Fruit fly (Drosophila melanogaster) whole organism, embryonic: ENCODE results near the gene Pex3.

Source experiments
- Bdp1 ChIP-seq: fragments of 200-800 bp; sonication (Bioruptor generic); optimal IDR thresholded peaks from 3 replicates; lab custom pipeline; 2016; ENCODE audit warnings: missing biosample characterization, missing genetic modification characterization
- Bteb2 ChIP-seq: fragments of 200-800 bp; sonication (Bioruptor generic); optimal IDR thresholded peaks from 2 replicates; lab custom pipeline; 2016; ENCODE audit warnings: missing biosample characterization, missing genetic modification characterization
- CG10321 ChIP-seq: fragments of 200-800 bp; sonication (Bioruptor generic); IDR thresholded peaks from 2 replicates; pipeline ENCODE4 v1.3.6; 2022; ENCODE audit warnings: missing biosample characterization, missing genetic modification characterization
- CG11085 ChIP-seq: fragments of 200-800 bp; sonication (Bioruptor generic); IDR thresholded peaks from 2 replicates; pipeline ENCODE4 v1.3.6; 2022; ENCODE audit warnings: missing biosample characterization, missing genetic modification characterization
- CG11093 ChIP-seq: fragments of 200-800 bp; sonication (Bioruptor generic); IDR thresholded peaks from 3 replicates; pipeline ENCODE4 v1.3.6; 2022; ENCODE audit warnings: missing biosample characterization, missing genetic modification characterization
- CG12236 ChIP-seq: fragments of 200-800 bp; sonication (Bioruptor generic); optimal IDR thresholded peaks from 2 replicates; lab custom pipeline; 2016; ENCODE audit warnings: missing biosample characterization, missing genetic modification characterization
- CG13424 ChIP-seq: fragments of 200-800 bp; sonication (Bioruptor generic); optimal IDR thresholded peaks from 2 replicates; lab custom pipeline; 2019; ENCODE audit warnings: missing biosample characterization, mild to moderate bottlenecking, missing genetic modification characterization, moderate library complexity
- CG13624 ChIP-seq: fragments of 200-800 bp; sonication (Bioruptor generic); optimal IDR thresholded peaks from 2 replicates; lab custom pipeline; 2016; ENCODE audit warnings: missing biosample characterization, missing genetic modification characterization
- CG14050 ChIP-seq: fragments of 200-800 bp; sonication (Bioruptor generic); IDR thresholded peaks from 3 replicates; pipeline ENCODE4 v1.3.6; 2022; ENCODE audit warnings: missing biosample characterization, missing genetic modification characterization
- CG17361 ChIP-seq: fragments of 200-800 bp; sonication (Bioruptor generic); IDR thresholded peaks from 3 replicates; pipeline ENCODE4 v1.3.6; 2022; ENCODE audit warnings: missing biosample characterization, missing genetic modification characterization
- CG17568 ChIP-seq: fragments of 200-800 bp; sonication (Bioruptor generic); optimal IDR thresholded peaks from 2 replicates; lab custom pipeline; 2018; ENCODE audit warnings: missing biosample characterization, mild to moderate bottlenecking, missing genetic modification characterization, moderate library complexity
- CG17829 ChIP-seq: fragments of 200-800 bp; optimal IDR thresholded peaks from 2 replicates; lab custom pipeline; 2019; ENCODE audit warnings: missing biosample characterization, mild to moderate bottlenecking, missing genetic modification characterization, moderate library complexity
- CG18262 ChIP-seq: fragments of 200-800 bp; optimal IDR thresholded peaks from 3 replicates; lab custom pipeline; 2019; ENCODE audit warnings: missing biosample characterization, mild to moderate bottlenecking, missing genetic modification characterization, moderate library complexity
- CG18619 ChIP-seq: fragments of 200-800 bp; sonication (Bioruptor generic); optimal IDR thresholded peaks from 3 replicates; lab custom pipeline; 2017; ENCODE audit warnings: missing biosample characterization, mild to moderate bottlenecking, missing genetic modification characterization
- CG3065 ChIP-seq: fragments of 200-800 bp; sonication (Bioruptor generic); optimal IDR thresholded peaks from 2 replicates; lab custom pipeline; 2016; ENCODE audit warnings: missing biosample characterization, missing genetic modification characterization
- CG3847 ChIP-seq: fragments of 200-800 bp; sonication (Bioruptor generic); IDR thresholded peaks from 2 replicates; pipeline ENCODE4 v1.3.6; 2022; ENCODE audit warnings: missing biosample characterization, missing genetic modification characterization
- CG4854 ChIP-seq: fragments of 200-800 bp; sonication (Bioruptor generic); optimal IDR thresholded peaks from 2 replicates; lab custom pipeline; 2016; ENCODE audit warnings: missing biosample characterization, missing genetic modification characterization, inconsistent platforms
- CG7271 ChIP-seq: fragments of 200-800 bp; sonication (Bioruptor generic); optimal IDR thresholded peaks from 2 replicates; lab custom pipeline; 2018; ENCODE audit warnings: missing biosample characterization, mild to moderate bottlenecking, missing genetic modification characterization, moderate library complexity
- CG8478 ChIP-seq: fragments of >200 bp; optimal IDR thresholded peaks from 2 replicates; lab custom pipeline; 2018
- CG9609 ChIP-seq: fragments of 200-800 bp; sonication (Bioruptor generic); optimal IDR thresholded peaks from 3 replicates; lab custom pipeline; 2016; ENCODE audit warnings: missing biosample characterization, missing genetic modification characterization
- D19B ChIP-seq: fragments of 200-800 bp; sonication (Bioruptor generic); optimal IDR thresholded peaks from 2 replicates; lab custom pipeline; 2017; ENCODE audit warnings: missing biosample characterization, mild to moderate bottlenecking, missing genetic modification characterization
- Dfd ChIP-seq, 2 experiments: fragments of >200 bp; optimal IDR thresholded peaks; 2 replicates each; lab custom pipeline; 2017; ENCODE audit warnings: missing biosample characterization in 2 of 2, missing genetic modification characterization in 2 of 2
- Dll ChIP-seq: fragments of 200-800 bp; sonication (Bioruptor generic); IDR thresholded peaks from 4 replicates; pipeline ENCODE4 v1.3.6; 2022; ENCODE audit warnings: missing biosample characterization, missing genetic modification characterization; ENCODE audit not compliant: partially characterized antibody
- Dp ChIP-seq: fragments of 200-800 bp; sonication (Bioruptor generic); optimal IDR thresholded peaks from 2 replicates; lab custom pipeline; 2018; ENCODE audit warnings: missing biosample characterization, mild to moderate bottlenecking, missing genetic modification characterization, moderate library complexity
- Drgx ChIP-seq: fragments of 200-800 bp; sonication (Bioruptor generic); IDR thresholded peaks from 2 replicates; pipeline ENCODE4 v1.3.6; 2022; ENCODE audit warnings: missing biosample characterization, missing genetic modification characterization
- E2f2 ChIP-seq: fragments of 200-800 bp; sonication (Bioruptor generic); IDR thresholded peaks from 2 replicates; pipeline ENCODE4 v1.3.6; 2022; ENCODE audit warnings: missing biosample characterization, missing genetic modification characterization
- HLHmδ ChIP-seq: fragments of 200-800 bp; sonication (Bioruptor generic); optimal IDR thresholded peaks from 2 replicates; lab custom pipeline; 2018; ENCODE audit warnings: missing biosample characterization, mild to moderate bottlenecking, missing genetic modification characterization, moderate library complexity
- Hr51 ChIP-seq, 2 experiments: fragments of 200-800 bp; sonication (Bioruptor generic); optimal IDR thresholded peaks; 2 replicates in 1 of 2; 3 replicates in 1 of 2; lab custom pipeline; 2016 to 2018; ENCODE audit warnings: missing biosample characterization in 2 of 2, missing genetic modification characterization in 2 of 2, mild to moderate bottlenecking in 1 of 2, moderate library complexity in 1 of 2
- Mes4 ChIP-seq: fragments of 200-800 bp; sonication (Bioruptor generic); optimal IDR thresholded peaks from 2 replicates; lab custom pipeline; 2016; ENCODE audit warnings: missing biosample characterization, missing genetic modification characterization
- NK7.1 ChIP-seq: fragments of 200-800 bp; sonication (Bioruptor generic); optimal IDR thresholded peaks from 3 replicates; lab custom pipeline; 2016; ENCODE audit warnings: missing biosample characterization, missing genetic modification characterization
- ab ChIP-seq: fragments of 200-800 bp; sonication (Bioruptor generic); optimal IDR thresholded peaks from 2 replicates; lab custom pipeline; 2016; ENCODE audit warnings: missing biosample characterization, missing genetic modification characterization
- abd-A ChIP-seq: fragments of 200-800 bp; sonication (Bioruptor generic); optimal IDR thresholded peaks from 3 replicates; lab custom pipeline; 2019; ENCODE audit warnings: missing biosample characterization, mild to moderate bottlenecking, missing genetic modification characterization, moderate library complexity
- al ChIP-seq: fragments of 200-800 bp; sonication (Bioruptor generic); IDR thresholded peaks from 2 replicates; pipeline ENCODE4 v1.3.6; 2022; ENCODE audit warnings: missing biosample characterization, missing genetic modification characterization
- ash1 ChIP-seq: fragments of 200-800 bp; sonication (Bioruptor generic); optimal IDR thresholded peaks from 2 replicates; lab custom pipeline; 2018; ENCODE audit warnings: missing biosample characterization, mild to moderate bottlenecking, missing genetic modification characterization
- btn ChIP-seq: fragments of 200-800 bp; sonication (Bioruptor generic); optimal IDR thresholded peaks from 2 replicates; lab custom pipeline; 2016; ENCODE audit warnings: missing biosample characterization, missing genetic modification characterization
- cg ChIP-seq: fragments of 200-800 bp; sonication (Bioruptor generic); optimal IDR thresholded peaks from 3 replicates; lab custom pipeline; 2019; ENCODE audit warnings: missing biosample characterization, mild to moderate bottlenecking, missing genetic modification characterization, moderate library complexity
- chm ChIP-seq: fragments of 200-800 bp; sonication (Bioruptor generic); IDR thresholded peaks from 2 replicates; pipeline ENCODE4 v1.3.6; 2022; ENCODE audit warnings: missing biosample characterization, missing genetic modification characterization
- corto ChIP-seq: fragments of 200-800 bp; sonication (Bioruptor generic); optimal IDR thresholded peaks from 2 replicates; lab custom pipeline; 2016; ENCODE audit warnings: missing biosample characterization, mild to moderate bottlenecking, missing genetic modification characterization, moderate library complexity
- croc ChIP-seq: fragments of 200-800 bp; sonication (Bioruptor generic); conservative IDR thresholded peaks from 3 replicates; pipeline ENCODE4 v1.3.6; 2022; ENCODE audit warnings: missing biosample characterization, missing genetic modification characterization
- emc ChIP-seq: fragments of 200-800 bp; sonication (Bioruptor generic); optimal IDR thresholded peaks from 2 replicates; lab custom pipeline; 2016; ENCODE audit warnings: missing biosample characterization, missing genetic modification characterization
- gfzf ChIP-seq: fragments of 200-800 bp; sonication (Bioruptor generic); optimal IDR thresholded peaks from 2 replicates; lab custom pipeline; 2016; ENCODE audit warnings: missing biosample characterization, mild to moderate bottlenecking, missing genetic modification characterization, moderate library complexity
- mirr ChIP-seq: fragments of 200-800 bp; sonication (Bioruptor generic); optimal IDR thresholded peaks from 3 replicates; lab custom pipeline; 2018; ENCODE audit warnings: missing biosample characterization, mild to moderate bottlenecking, missing genetic modification characterization
- nerfin-1 ChIP-seq: fragments of 200-800 bp; sonication (Bioruptor generic); optimal IDR thresholded peaks from 3 replicates; lab custom pipeline; 2019; ENCODE audit warnings: missing biosample characterization, mild to moderate bottlenecking, missing genetic modification characterization, moderate library complexity
- peb ChIP-seq: fragments of 200-800 bp; sonication (Bioruptor generic); IDR thresholded peaks from 2 replicates; pipeline ENCODE4 v1.3.6; 2022; ENCODE audit warnings: missing biosample characterization, missing genetic modification characterization
- sens ChIP-seq: fragments of 200-800 bp; sonication (Bioruptor generic); peaks from one replicate; lab custom pipeline; 2016; ENCODE audit warnings: missing biosample characterization, missing genetic modification characterization
- so ChIP-seq: fragments of 200-800 bp; sonication (Bioruptor generic); IDR thresholded peaks from 3 replicates; pipeline ENCODE4 v1.3.6; 2022; ENCODE audit warnings: missing biosample characterization, missing genetic modification characterization
- tup ChIP-seq: fragments of 200-800 bp; sonication (Bioruptor generic); optimal IDR thresholded peaks from 2 replicates; lab custom pipeline; 2016; ENCODE audit warnings: missing biosample characterization, mild to moderate bottlenecking, missing genetic modification characterization, moderate library complexity
- tx ChIP-seq: fragments of 200-800 bp; sonication (Bioruptor generic); optimal IDR thresholded peaks from 2 replicates; lab custom pipeline; 2016; ENCODE audit warnings: missing biosample characterization, missing genetic modification characterization
- unpg ChIP-seq: fragments of 200-800 bp; sonication (Bioruptor generic); optimal IDR thresholded peaks from 3 replicates; lab custom pipeline; 2018; ENCODE audit warnings: missing biosample characterization, mild to moderate bottlenecking, missing genetic modification characterization, moderate library complexity
- usp ChIP-seq: fragments of >200 bp; optimal IDR thresholded peaks from 2 replicates; lab custom pipeline; 2017; ENCODE audit warnings: missing biosample characterization, missing genetic modification characterization

Pex3 gene

dm6 chr3L:15142004-15142890 is 1.9 kb upstream of the Pex3 start, which contains the start of gene Pdi (continued):
- TF ChIP-seq CG17568 (peak; percentile 26), tx (GFP tag; lab: Kevin White, UChicago) (peak; percentile 19), CG9609 (GFP tag; lab: Kevin White, UChicago) (no peak), CG13624 (GFP tag; lab: Kevin White, UChicago) (peak; percentile 43), croc (GFP tag; lab: Robert Waterston, UW) (no peak), Dfd (GFP tag; optimal IDR thresholded peaks at IDR 0.05; lab: Kevin White, UChicago) (no peak), CG3065 (GFP tag; lab: Kevin White, UChicago) (no peak), sens (GFP tag; lab: Kevin White, UChicago) (peak; percentile 94), CG4854 (GFP tag; lab: Kevin White, UChicago) (peak; percentile 12), nerfin-1 (tag; lab: Kevin White, UChicago) (peak; percentile 41), btn (no peak), unpg (GFP tag; lab: Kevin White, UChicago) (peak; percentile 30), so (GFP tag; lab: Robert Waterston, UW) (no peak), emc (GFP tag; lab: Kevin White, UChicago) (no peak), tup (GFP tag; lab: Kevin White, UChicago) (no peak), CG10321 (GFP tag; lab: Robert Waterston, UW) (no peak), CG18262 (tag; lab: Kevin White, UChicago) (no peak), gfzf (peak; percentile 89), CG12236 (GFP tag; lab: Kevin White, UChicago) (no peak), chm (GFP tag; lab: Robert Waterston, UW) (peak; percentile 72), abd-A (tag; lab: Kevin White, UChicago) (peak; percentile 17), Hr51 (GFP tag; optimal IDR thresholded peaks at IDR 0.05; lab: Kevin White, UChicago) (no peak), CG17361 (GFP tag; lab: Robert Waterston, UW) (peak; percentile 39; the same call in 2 of the 3 replicates), CG8478 (lab: Kevin White, UChicago) (no peak), NK7.1 (peak; percentile 6), CG7271 (tag; lab: Kevin White, UChicago) (no peak), CG3847 (GFP tag; lab: Robert Waterston, UW) (no peak), Bdp1 (GFP tag; lab: Kevin White, UChicago) (no peak), CG13424 (tag; lab: Kevin White, UChicago) (peak; percentile 18), mirr (GFP tag; lab: Kevin White, UChicago) (no peak), cg (GFP tag; lab: Kevin White, UChicago) (peak; percentile 0), ab (GFP tag; lab: Kevin White, UChicago) (no peak), CG11093 (GFP tag; lab: Robert Waterston, UW) (no peak), Mes4 (GFP tag; lab: Kevin White, UChicago) (no peak), corto (no peak), CG17829 (tag; lab: Kevin White, UChicago) (peak; percentile 62), CG11085 (GFP tag; lab: Robert Waterston, UW) (no peak), al (no peak), ash1 (GFP tag; lab: Kevin White, UChicago) (no peak), CG18619 (GFP tag; lab: Kevin White, UChicago) (no peak), Dp (GFP tag; lab: Kevin White, UChicago) (peak; percentile 62), Bteb2 (GFP tag; lab: Kevin White, UChicago) (peak; percentile 33), usp (GFP tag; lab: Kevin White, UChicago) (no peak), D19B (GFP tag; lab: Kevin White, UChicago) (no peak), Drgx (no peak), HLHmδ (GFP tag; lab: Kevin White, UChicago) (peak; percentile 34), peb (no peak), CG14050 (GFP tag; lab: Robert Waterston, UW) (no peak), E2f2 (GFP tag; lab: Robert Waterston, UW) (peak; percentile 70), Dll (GFP tag; lab: Robert Waterston, UW) (peak; percentile 73)
